Worm (Caenorhabditis elegans) whole organism, L1 larva: ENCODE results near the gene T25B2.1.
A peak's percentile ranks its signal among the peaks of the same experiment; 100 is the strongest.

Source experiments
- C16A3.4 ChIP-seq: fragments of 150-350 bp; optimal IDR thresholded peaks from 2 replicates; lab custom pipeline; 2014; ENCODE audit warnings: missing biosample characterization, missing genetic modification characterization
- aha-1 ChIP-seq: fragments of 150-350 bp; optimal IDR thresholded peaks from 2 replicates; lab custom pipeline; 2014; ENCODE audit warnings: missing biosample characterization, missing genetic modification characterization
- alr-1 ChIP-seq: fragments of 200-800 bp; sonication (Bioruptor generic); optimal IDR thresholded peaks from 2 replicates; lab custom pipeline; 2018; ENCODE audit warnings: borderline replicate concordance, mild to moderate bottlenecking, missing genetic modification characterization, missing compliant biosample characterization
- aly-2 ChIP-seq: fragments of 150-350 bp; optimal IDR thresholded peaks from 2 replicates; lab custom pipeline; 2014; ENCODE audit warnings: missing biosample characterization, missing genetic modification characterization
- ceh-63 ChIP-seq: fragments of 200-800 bp; sonication (Bioruptor generic); optimal IDR thresholded peaks from 2 replicates; lab custom pipeline; 2018; ENCODE audit warnings: mild to moderate bottlenecking, missing genetic modification characterization, missing compliant biosample characterization
- ceh-88 ChIP-seq: fragments of 200-800 bp; sonication (Bioruptor generic); IDR thresholded peaks from 2 replicates; pipeline ENCODE4 v1.3.6; 2022; ENCODE audit warnings: missing genetic modification characterization, missing compliant biosample characterization
- egl-13 ChIP-seq: sonication (generic microtip); optimal IDR thresholded peaks from 2 replicates; lab custom pipeline; 2016; ENCODE audit warnings: missing genotype, missing genetic modification reagents, missing genetic modification characterization, missing compliant biosample characterization
- egl-27 ChIP-seq, 2 experiments: fragments of 150-350 bp in 1 of 2; sonication (generic microtip); optimal IDR thresholded peaks; 3 replicates each; lab custom pipeline; 2017 to 2018; ENCODE audit warnings: missing biosample characterization in 2 of 2, missing genetic modification characterization in 2 of 2, missing genetic modification reagents in 2 of 2
- elt-2 ChIP-seq: sonication (generic microtip); optimal IDR thresholded peaks from 2 replicates; lab custom pipeline; 2016; ENCODE audit warnings: missing genetic modification characterization, mild to moderate bottlenecking, inconsistent platforms, missing compliant biosample characterization, missing genetic modification reagents
- elt-3 ChIP-seq, 6 experiments: fragments of 150-350 bp in 1 of 6; sonication (generic microtip); optimal IDR thresholded peaks; 2 replicates each; lab custom pipeline; 2017 to 2018; ENCODE audit warnings: missing biosample characterization in 6 of 6, missing genetic modification characterization in 6 of 6, inconsistent platforms in 1 of 6
- fkh-8 ChIP-seq: sonication (generic microtip); optimal IDR thresholded peaks from 2 replicates; lab custom pipeline; 2016; ENCODE audit warnings: mild to moderate bottlenecking, missing genetic modification characterization, missing compliant biosample characterization
- fos-1 ChIP-seq: fragments of 150-350 bp; optimal IDR thresholded peaks from 2 replicates; lab custom pipeline; 2014; ENCODE audit warnings: missing biosample characterization, missing genetic modification characterization
- grh-1 ChIP-seq: fragments of 200-800 bp; sonication (Bioruptor generic); IDR thresholded peaks from 2 replicates; pipeline ENCODE4 v1.3.6; 2022; ENCODE audit warnings: missing genetic modification reagents, missing genetic modification characterization, missing compliant biosample characterization
- hlh-17 ChIP-seq: fragments of 200-800 bp; sonication (Bioruptor generic); optimal IDR thresholded peaks from 2 replicates; lab custom pipeline; 2018; ENCODE audit warnings: missing genetic modification characterization, mild to moderate bottlenecking, missing compliant biosample characterization, moderate library complexity, borderline replicate concordance
- isw-1 ChIP-seq: fragments of 200-800 bp; sonication (Bioruptor generic); IDR thresholded peaks from 2 replicates; pipeline ENCODE4 v1.3.6; 2022; ENCODE audit warnings: missing genetic modification characterization, missing compliant biosample characterization
- lin-13 ChIP-seq: fragments of 150-350 bp; optimal IDR thresholded peaks from 2 replicates; lab custom pipeline; 2014; ENCODE audit warnings: missing biosample characterization, missing genetic modification reagents, missing genetic modification characterization
- lin-14 ChIP-seq: fragments of 200-800 bp; sonication (Bioruptor generic); optimal IDR thresholded peaks from 2 replicates; lab custom pipeline; 2018; ENCODE audit warnings: mild to moderate bottlenecking, missing genetic modification characterization, moderate library complexity, missing compliant biosample characterization
- lin-35 ChIP-seq, 2 experiments: fragments of 150-350 bp; optimal IDR thresholded peaks; 2 replicates each; lab custom pipeline; 2014; ENCODE audit warnings: missing biosample characterization in 2 of 2, missing genetic modification characterization in 2 of 2, missing genetic modification reagents in 2 of 2
- lin-39 ChIP-seq: fragments of 150-350 bp; optimal IDR thresholded peaks from 2 replicates; lab custom pipeline; 2014; ENCODE audit warnings: missing biosample characterization, missing genetic modification reagents, missing genetic modification characterization
- lir-3 ChIP-seq: sonication (generic microtip); optimal IDR thresholded peaks from 2 replicates; lab custom pipeline; 2016; ENCODE audit warnings: mild to moderate bottlenecking, missing genetic modification characterization, moderate library complexity, missing compliant biosample characterization; ENCODE audit not compliant: poor library complexity
- lsy-2 ChIP-seq, 2 experiments: fragments of 150-350 bp; optimal IDR thresholded peaks; 2 replicates each; lab custom pipeline; 2014; ENCODE audit warnings: missing biosample characterization in 2 of 2, missing genetic modification characterization in 2 of 2
- mep-1 ChIP-seq: fragments of 150-350 bp; optimal IDR thresholded peaks from 2 replicates; lab custom pipeline; 2014; ENCODE audit warnings: missing biosample characterization, missing genetic modification characterization
- nhr-11 ChIP-seq: fragments of 150-350 bp; optimal IDR thresholded peaks from 2 replicates; lab custom pipeline; 2014; ENCODE audit warnings: missing biosample characterization, missing genetic modification characterization
- nhr-12 ChIP-seq: sonication (generic microtip); optimal IDR thresholded peaks from 2 replicates; lab custom pipeline; 2017; ENCODE audit warnings: missing biosample characterization, missing genetic modification characterization
- nhr-20 ChIP-seq: sonication (generic microtip); optimal IDR thresholded peaks from 2 replicates; lab custom pipeline; 2016; ENCODE audit warnings: mild to moderate bottlenecking, missing genetic modification characterization, missing compliant biosample characterization
- nhr-28 ChIP-seq: fragments of 150-350 bp; optimal IDR thresholded peaks from 2 replicates; lab custom pipeline; 2014; ENCODE audit warnings: missing biosample characterization, missing genetic modification characterization
- nhr-47 ChIP-seq: sonication (generic microtip); optimal IDR thresholded peaks from 2 replicates; lab custom pipeline; 2016; ENCODE audit warnings: mild to moderate bottlenecking, missing genetic modification characterization, moderate library complexity, missing compliant biosample characterization
- nhr-71 ChIP-seq: sonication (generic microtip); optimal IDR thresholded peaks from 2 replicates; lab custom pipeline; 2016; ENCODE audit warnings: mild to moderate bottlenecking, missing genetic modification characterization, moderate library complexity, missing compliant biosample characterization
- nhr-76 ChIP-seq: sonication (generic microtip); optimal IDR thresholded peaks from 2 replicates; lab custom pipeline; 2017; ENCODE audit warnings: missing biosample characterization, missing genetic modification characterization
- nhr-84 ChIP-seq: sonication (generic microtip); optimal IDR thresholded peaks from 2 replicates; lab custom pipeline; 2017; ENCODE audit warnings: missing biosample characterization, missing genetic modification characterization
- nhr-85 ChIP-seq: sonication (generic microtip); peaks from one replicate; lab custom pipeline; 2016; ENCODE audit warnings: missing genetic modification characterization, inconsistent platforms, missing compliant biosample characterization
- nhr-90 ChIP-seq: sonication (generic microtip); optimal IDR thresholded peaks from 2 replicates; lab custom pipeline; 2016; ENCODE audit warnings: mild to moderate bottlenecking, missing genetic modification characterization, missing compliant biosample characterization; ENCODE audit not compliant: poor library complexity
- pag-3 ChIP-seq: sonication (generic microtip); optimal IDR thresholded peaks from 2 replicates; lab custom pipeline; 2017; ENCODE audit warnings: missing genetic modification characterization, mild to moderate bottlenecking, missing compliant biosample characterization, antibody characterized with exemption, borderline replicate concordance; ENCODE audit not compliant: insufficient read depth
- pqm-1 ChIP-seq: sonication (generic microtip); optimal IDR thresholded peaks from 3 replicates; lab custom pipeline; 2017; ENCODE audit warnings: missing biosample characterization, missing genetic modification characterization
- rnt-1 ChIP-seq: sonication (generic microtip); optimal IDR thresholded peaks from 2 replicates; lab custom pipeline; 2016; ENCODE audit warnings: mild to moderate bottlenecking, missing genetic modification characterization, moderate library complexity, missing compliant biosample characterization
- skn-1 ChIP-seq: fragments of 150-350 bp; optimal IDR thresholded peaks from 2 replicates; lab custom pipeline; 2014; ENCODE audit warnings: missing biosample characterization, missing genetic modification characterization
- snpc-4 ChIP-seq: fragments of 150-350 bp; optimal IDR thresholded peaks from 2 replicates; lab custom pipeline; 2014; ENCODE audit warnings: missing biosample characterization, missing genetic modification characterization
- snu-23 ChIP-seq: sonication (generic microtip); optimal IDR thresholded peaks from 2 replicates; lab custom pipeline; 2016; ENCODE audit warnings: missing genetic modification characterization, missing compliant biosample characterization
- sptf-1 ChIP-seq: fragments of 150-350 bp; optimal IDR thresholded peaks from 2 replicates; lab custom pipeline; 2014; ENCODE audit warnings: missing biosample characterization, missing genetic modification characterization
- swsn-7 ChIP-seq: sonication (generic microtip); optimal IDR thresholded peaks from 2 replicates; lab custom pipeline; 2016; ENCODE audit warnings: missing genetic modification characterization, missing compliant biosample characterization
- tlp-1 ChIP-seq: fragments of 150-350 bp; optimal IDR thresholded peaks from 2 replicates; lab custom pipeline; 2014; ENCODE audit warnings: missing biosample characterization, missing genetic modification characterization
- unc-62 ChIP-seq: fragments of 150-350 bp; optimal IDR thresholded peaks from 2 replicates; lab custom pipeline; 2014; ENCODE audit warnings: missing biosample characterization, missing genetic modification reagents, missing genetic modification characterization
- xbp-1 ChIP-seq: sonication (generic microtip); optimal IDR thresholded peaks from 2 replicates; lab custom pipeline; 2016; ENCODE audit warnings: missing genetic modification characterization, missing compliant biosample characterization
- zip-4 ChIP-seq: fragments of 200-800 bp; sonication (Bioruptor generic); optimal IDR thresholded peaks from 2 replicates; lab custom pipeline; 2018; ENCODE audit warnings: mild to moderate bottlenecking, missing genetic modification characterization, moderate library complexity, missing compliant biosample characterization
- ztf-11 ChIP-seq, 2 experiments: sonication (generic microtip); optimal IDR thresholded peaks; 2 replicates each; lab custom pipeline; 2016 to 2017; ENCODE audit warnings: missing genetic modification characterization in 2 of 2, missing biosample characterization in 1 of 2, missing compliant biosample characterization in 1 of 2
- ztf-4 ChIP-seq: fragments of 150-350 bp; optimal IDR thresholded peaks from 2 replicates; lab custom pipeline; 2014; ENCODE audit warnings: missing biosample characterization, missing genetic modification characterization

Gene T25B2.1

DNA sequence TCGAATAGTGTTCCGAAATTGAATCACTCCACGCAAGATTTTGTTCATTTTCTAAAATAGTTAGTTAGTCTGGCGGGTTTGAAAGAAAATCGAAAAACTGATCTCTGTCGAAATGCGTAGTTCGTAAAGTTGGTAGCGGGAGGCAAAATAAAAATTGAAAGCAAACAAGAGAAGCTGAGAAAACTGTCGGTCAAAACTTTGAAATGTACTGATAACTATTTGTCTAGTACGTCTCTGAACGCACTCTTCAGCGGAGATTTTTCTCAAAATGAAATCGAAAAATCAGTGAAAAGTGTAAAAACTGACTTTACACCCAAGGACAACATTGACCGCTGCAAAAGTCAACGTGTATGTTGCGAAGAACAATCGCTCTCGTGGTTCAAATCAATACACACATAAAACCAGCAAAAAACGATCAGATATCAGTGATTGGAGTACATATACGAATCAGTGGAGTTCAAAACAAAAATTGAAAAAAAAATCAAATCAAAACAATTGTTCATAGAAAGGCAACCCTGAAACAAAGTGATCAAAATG lies 31.0 kb downstream of the T25B2.1 start, which contains the start of gene bca-1 (continued):
- no peak for TF ChIP-seq pag-3
- no peak for TF ChIP-seq fkh-8 (tag; lab: Kevin White, UChicago)
- peak in 2 of 6 experiments; percentile 59 to 68 for TF ChIP-seq elt-3 (tag; optimal IDR thresholded peaks at IDR 0.05; lab: Kevin White, UChicago)
- TF ChIP-seq lin-14 (GFP tag; lab: Kevin White, UChicago) = peak; percentile 72
- no peak for TF ChIP-seq pqm-1 (tag; lab: Kevin White, UChicago)
- no peak for TF ChIP-seq nhr-28 (tag; lab: Kevin White, UChicago)
- peak; percentile 88 for TF ChIP-seq nhr-20
- TF ChIP-seq ztf-4 = peak; percentile 29
- TF ChIP-seq xbp-1 (tag; lab: Kevin White, UChicago) = peak; percentile 72
- no peak for TF ChIP-seq egl-27 (tag; optimal IDR thresholded peaks at IDR 0.05; lab: Kevin White, UChicago)
- no peak for TF ChIP-seq sptf-1 (tag; lab: Kevin White, UChicago)
- peak; percentile 40 for TF ChIP-seq grh-1
- TF ChIP-seq snu-23 = peak; percentile 91
- no peak for TF ChIP-seq lir-3 (tag; lab: Kevin White, UChicago)
- TF ChIP-seq fos-1 = no peak
- no peak for TF ChIP-seq aha-1 (tag; lab: Kevin White, UChicago)
- no peak for TF ChIP-seq alr-1 (tag; lab: Kevin White, UChicago)
- TF ChIP-seq nhr-84 (tag; lab: Kevin White, UChicago) = no peak
- TF ChIP-seq isw-1 = no peak
- no peak for TF ChIP-seq mep-1
- peak; percentile 56 for TF ChIP-seq nhr-47 (tag; lab: Kevin White, UChicago)
- TF ChIP-seq nhr-71 = peak; percentile 97
- TF ChIP-seq nhr-12 = no peak
- no peak for TF ChIP-seq skn-1 (tag; lab: Kevin White, UChicago)
- no peak for TF ChIP-seq zip-4 (GFP tag; lab: Kevin White, UChicago)
- TF ChIP-seq ceh-63 = no peak
- no peak for TF ChIP-seq tlp-1 (tag; lab: Kevin White, UChicago)
- no peak for TF ChIP-seq lin-13 (GFP tag; lab: Kevin White, UChicago)
- TF ChIP-seq nhr-90 (tag; lab: Kevin White, UChicago) = peak; percentile 69
- TF ChIP-seq snpc-4 (tag; lab: Kevin White, UChicago) = no peak
- TF ChIP-seq lin-35 (GFP tag; optimal IDR thresholded peaks at IDR 0.05; lab: Kevin White, UChicago) = peak in 1 of 2 experiments; percentile 68
- no peak for TF ChIP-seq aly-2 (tag; lab: Kevin White, UChicago)
- TF ChIP-seq egl-13 (tag; lab: Kevin White, UChicago) = no peak
- TF ChIP-seq nhr-76 (tag; lab: Kevin White, UChicago) = no peak
- TF ChIP-seq lin-39 (tag; lab: Kevin White, UChicago) = no peak
- no peak for TF ChIP-seq nhr-11
- no peak for TF ChIP-seq ceh-88 (GFP tag; lab: Robert Waterston, UW)
- no peak for TF ChIP-seq ztf-11 (tag; optimal IDR thresholded peaks at IDR 0.05; lab: Kevin White, UChicago)
- TF ChIP-seq rnt-1 = peak; percentile 49
- no peak for TF ChIP-seq elt-2 (tag; lab: Kevin White, UChicago)
- peak in 1 of 2 experiments; percentile 16 for TF ChIP-seq lsy-2 (tag; optimal IDR thresholded peaks at IDR 0.05; lab: Kevin White, UChicago)
- TF ChIP-seq swsn-7 = no peak
- peak; percentile 44 for TF ChIP-seq C16A3.4 (tag; lab: Kevin White, UChicago)
- TF ChIP-seq nhr-85 (tag; lab: Kevin White, UChicago) = peak; percentile 82
- no peak for TF ChIP-seq unc-62 (GFP tag; lab: Kevin White, UChicago)
- no peak for TF ChIP-seq hlh-17 (GFP tag; lab: Kevin White, UChicago)
